Fruit fly (Drosophila melanogaster) whole organism, embryonic: ENCODE results near the gene TM9SF3.

Source experiments
- CG10321 ChIP-seq: fragments of 200-800 bp; sonication (Bioruptor generic); IDR thresholded peaks from 2 replicates; pipeline ENCODE4 v1.3.6; 2022; ENCODE audit warnings: missing biosample characterization, missing genetic modification characterization
- CG12299 ChIP-seq: fragments of 200-800 bp; sonication (Bioruptor generic); optimal IDR thresholded peaks from 2 replicates; lab custom pipeline; 2018; ENCODE audit warnings: missing biosample characterization, mild to moderate bottlenecking, missing genetic modification characterization
- CG12744 ChIP-seq: fragments of 200-800 bp; sonication (Bioruptor generic); optimal IDR thresholded peaks from 2 replicates; lab custom pipeline; 2016; ENCODE audit warnings: missing biosample characterization, missing genetic modification characterization
- CG13287 ChIP-seq: fragments of 200-800 bp; sonication (Bioruptor generic); IDR thresholded peaks from 2 replicates; pipeline ENCODE4 v1.3.6; 2022; ENCODE audit warnings: missing biosample characterization, missing genetic modification characterization; ENCODE audit not compliant: partially characterized antibody
- CG13296 ChIP-seq: fragments of 200-800 bp; sonication (Bioruptor generic); optimal IDR thresholded peaks from 3 replicates; lab custom pipeline; 2018; ENCODE audit warnings: missing biosample characterization, mild to moderate bottlenecking, missing genetic modification characterization
- CG14710 ChIP-seq: fragments of 200-800 bp; sonication (Bioruptor generic); optimal IDR thresholded peaks from 3 replicates; lab custom pipeline; 2019; ENCODE audit warnings: missing biosample characterization, mild to moderate bottlenecking, missing genetic modification characterization, moderate library complexity
- CG3847 ChIP-seq: fragments of 200-800 bp; sonication (Bioruptor generic); IDR thresholded peaks from 2 replicates; pipeline ENCODE4 v1.3.6; 2022; ENCODE audit warnings: missing biosample characterization, missing genetic modification characterization
- CG5245 ChIP-seq: fragments of 200-800 bp; sonication (Bioruptor generic); optimal IDR thresholded peaks from 3 replicates; lab custom pipeline; 2016; ENCODE audit warnings: missing biosample characterization, missing genetic modification characterization
- CG6254 ChIP-seq: fragments of 200-800 bp; sonication (Bioruptor generic); optimal IDR thresholded peaks from 3 replicates; lab custom pipeline; 2017; ENCODE audit warnings: mild to moderate bottlenecking, missing biosample characterization, missing genetic modification reagents, missing genetic modification characterization
- CG6765 ChIP-seq: fragments of 200-800 bp; sonication (Bioruptor generic); optimal IDR thresholded peaks from 3 replicates; lab custom pipeline; 2017; ENCODE audit warnings: missing biosample characterization, mild to moderate bottlenecking, missing genetic modification characterization
- CG7928 ChIP-seq: fragments of 200-800 bp; sonication (Bioruptor generic); optimal IDR thresholded peaks from 2 replicates; lab custom pipeline; 2017; ENCODE audit warnings: missing biosample characterization, mild to moderate bottlenecking, missing genetic modification characterization
- CG8281 ChIP-seq: fragments of 200-800 bp; sonication (Bioruptor generic); optimal IDR thresholded peaks from 2 replicates; lab custom pipeline; 2018; ENCODE audit warnings: missing biosample characterization, mild to moderate bottlenecking, missing genetic modification characterization, moderate library complexity
- CG8290 ChIP-seq, 3 experiments: fragments of 200-800 bp; sonication (Bioruptor generic); optimal IDR thresholded peaks; 2 replicates each; lab custom pipeline; 2016 to 2019; ENCODE audit warnings: missing biosample characterization in 3 of 3, missing genetic modification characterization in 3 of 3, mild to moderate bottlenecking in 2 of 3, moderate library complexity in 1 of 3
- CG8924 ChIP-seq: fragments of 200-800 bp; optimal IDR thresholded peaks from 3 replicates; lab custom pipeline; 2019; ENCODE audit warnings: missing biosample characterization, mild to moderate bottlenecking, missing genetic modification characterization, moderate library complexity
- CG9609 ChIP-seq: fragments of 200-800 bp; sonication (Bioruptor generic); optimal IDR thresholded peaks from 3 replicates; lab custom pipeline; 2016; ENCODE audit warnings: missing biosample characterization, missing genetic modification characterization
- CG9876 ChIP-seq: fragments of 200-800 bp; sonication (Bioruptor generic); optimal IDR thresholded peaks from 2 replicates; lab custom pipeline; 2016; ENCODE audit warnings: missing biosample characterization, missing genetic modification characterization
- CHES-1-like ChIP-seq: fragments of 200-800 bp; sonication (Bioruptor generic); optimal IDR thresholded peaks from 2 replicates; lab custom pipeline; 2016; ENCODE audit warnings: missing biosample characterization, missing genetic modification characterization
- Dref ChIP-seq: fragments of 200-800 bp; sonication (Bioruptor generic); IDR thresholded peaks from 2 replicates; pipeline ENCODE4 v1.3.6; 2022; ENCODE audit warnings: missing biosample characterization, missing genetic modification characterization
- Elba2 ChIP-seq: fragments of 200-800 bp; sonication (Bioruptor generic); optimal IDR thresholded peaks from 3 replicates; lab custom pipeline; 2016; ENCODE audit warnings: missing biosample characterization, missing genetic modification characterization
- Ets65A ChIP-seq: fragments of 200-800 bp; sonication (Bioruptor generic); peaks from one replicate; lab custom pipeline; 2016; ENCODE audit warnings: missing biosample characterization, missing genetic modification characterization
- H2.0 ChIP-seq: fragments of 200-800 bp; sonication (Bioruptor generic); IDR thresholded peaks from 2 replicates; pipeline ENCODE4 v1.3.6; 2022; ENCODE audit warnings: missing biosample characterization, missing genetic modification characterization
- Jarid2 ChIP-seq: fragments of 200-800 bp; sonication (Bioruptor generic); optimal IDR thresholded peaks from 3 replicates; lab custom pipeline; 2017; ENCODE audit warnings: mild to moderate bottlenecking, missing biosample characterization, missing genetic modification reagents, missing genetic modification characterization
- Med ChIP-seq: fragments of 200-800 bp; sonication (Bioruptor generic); peaks from one replicate; lab custom pipeline; 2016; ENCODE audit warnings: missing biosample characterization, missing genetic modification characterization, mild to moderate bottlenecking, inconsistent platforms, moderate library complexity
- NC2α ChIP-seq: fragments of 200-800 bp; sonication (Bioruptor generic); optimal IDR thresholded peaks from 2 replicates; lab custom pipeline; 2016; ENCODE audit warnings: missing biosample characterization, missing genetic modification characterization
- NfI ChIP-seq: fragments of 200-800 bp; sonication (Bioruptor generic); optimal IDR thresholded peaks from 3 replicates; lab custom pipeline; 2018; ENCODE audit warnings: missing biosample characterization, mild to moderate bottlenecking, missing genetic modification characterization, moderate library complexity
- Oaz ChIP-seq: fragments of 200-800 bp; sonication (Bioruptor generic); IDR thresholded peaks from 2 replicates; pipeline ENCODE4 v1.3.6; 2022; ENCODE audit warnings: missing biosample characterization, missing genetic modification characterization
- Oli ChIP-seq: fragments of 200-800 bp; sonication (Bioruptor generic); optimal IDR thresholded peaks from 2 replicates; lab custom pipeline; 2018; ENCODE audit warnings: missing biosample characterization, mild to moderate bottlenecking, missing genetic modification characterization, moderate library complexity
- Xbp1 ChIP-seq: fragments of 200-800 bp; sonication (Bioruptor generic); optimal IDR thresholded peaks from 3 replicates; lab custom pipeline; 2016; ENCODE audit warnings: missing biosample characterization, mild to moderate bottlenecking, missing genetic modification characterization
- bigmax ChIP-seq: fragments of 200-800 bp; sonication (Bioruptor generic); optimal IDR thresholded peaks from 2 replicates; lab custom pipeline; 2018; ENCODE audit warnings: missing biosample characterization, mild to moderate bottlenecking, missing genetic modification characterization
- btn ChIP-seq: fragments of 200-800 bp; sonication (Bioruptor generic); optimal IDR thresholded peaks from 2 replicates; lab custom pipeline; 2016; ENCODE audit warnings: missing biosample characterization, missing genetic modification characterization
- caup ChIP-seq: fragments of 200-800 bp; sonication (Bioruptor generic); optimal IDR thresholded peaks from 3 replicates; lab custom pipeline; 2017; ENCODE audit warnings: missing biosample characterization, mild to moderate bottlenecking, missing genetic modification characterization, moderate library complexity; ENCODE audit not compliant: severe bottlenecking
- crp ChIP-seq, 2 experiments: fragments of 200-800 bp; sonication (Bioruptor generic); optimal IDR thresholded peaks; 2 replicates in 1 of 2; 3 replicates in 1 of 2; lab custom pipeline; 2017; ENCODE audit warnings: missing biosample characterization in 2 of 2, missing genetic modification characterization in 2 of 2, mild to moderate bottlenecking in 1 of 2, moderate library complexity in 1 of 2
- dysf ChIP-seq: fragments of 200-800 bp; sonication (Bioruptor generic); IDR thresholded peaks from 3 replicates; pipeline ENCODE4 v1.3.6; 2022; ENCODE audit warnings: missing biosample characterization, missing genetic modification characterization
- en ChIP-seq: fragments of 200-800 bp; sonication (Bioruptor generic); optimal IDR thresholded peaks from 2 replicates; lab custom pipeline; 2016; ENCODE audit warnings: missing biosample characterization, missing genetic modification characterization
- ewg ChIP-seq: fragments of 200-800 bp; sonication (Bioruptor generic); optimal IDR thresholded peaks from 3 replicates; lab custom pipeline; 2017; ENCODE audit warnings: mild to moderate bottlenecking, missing biosample characterization, missing genetic modification reagents, missing genetic modification characterization
- fd102C ChIP-seq: fragments of 200-800 bp; sonication (Bioruptor generic); optimal IDR thresholded peaks from 2 replicates; lab custom pipeline; 2018; ENCODE audit warnings: missing biosample characterization, mild to moderate bottlenecking, missing genetic modification characterization, moderate library complexity
- gcm2 ChIP-seq: fragments of 200-800 bp; sonication (Bioruptor generic); optimal IDR thresholded peaks from 2 replicates; lab custom pipeline; 2016; ENCODE audit warnings: missing biosample characterization, missing genetic modification characterization
- kay ChIP-seq: fragments of 200-800 bp; sonication (Bioruptor generic); optimal IDR thresholded peaks from 2 replicates; lab custom pipeline; 2016; ENCODE audit warnings: missing biosample characterization, missing genetic modification characterization
- otp ChIP-seq: fragments of 200-800 bp; sonication (Bioruptor generic); IDR thresholded peaks from 3 replicates; pipeline ENCODE4, ENCODE4 v1.3.6; 2022; ENCODE audit warnings: missing biosample characterization, missing genetic modification characterization
- prd ChIP-seq, 3 experiments: fragments of >200 bp in 2 of 3; fragments of 200-800 bp in 1 of 3; sonication (Bioruptor generic) in 1 of 3; optimal IDR thresholded peaks in 2 of 3; IDR thresholded peaks in 1 of 3; 2 replicates in 2 of 3; 3 replicates in 1 of 3; pipeline versions ENCODE4 v1.3.6 to Lab custom; 2017 to 2022; ENCODE audit warnings: missing biosample characterization in 1 of 3, missing genetic modification characterization in 1 of 3
- salm ChIP-seq: fragments of 200-800 bp; sonication (Bioruptor generic); optimal IDR thresholded peaks from 2 replicates; lab custom pipeline; 2018; ENCODE audit warnings: missing biosample characterization, mild to moderate bottlenecking, missing genetic modification characterization
- sna ChIP-seq: fragments of 200-800 bp; sonication (Bioruptor generic); IDR thresholded peaks from 2 replicates; pipeline ENCODE4 v1.3.6; 2022; ENCODE audit warnings: missing biosample characterization, missing genetic modification characterization; ENCODE audit not compliant: partially characterized antibody
- sug ChIP-seq: fragments of 200-800 bp; optimal IDR thresholded peaks from 2 replicates; lab custom pipeline; 2019; ENCODE audit warnings: missing biosample characterization, mild to moderate bottlenecking, missing genetic modification characterization, moderate library complexity
- tio ChIP-seq: fragments of 200-800 bp; sonication (Bioruptor generic); optimal IDR thresholded peaks from 2 replicates; lab custom pipeline; 2017; ENCODE audit warnings: missing biosample characterization, missing genetic modification characterization, inconsistent platforms
- tll ChIP-seq, 2 experiments: fragments of 200-800 bp in 1 of 2; fragments of >200 bp in 1 of 2; sonication (Bioruptor generic) in 1 of 2; optimal IDR thresholded peaks; 2 replicates each; lab custom pipeline; 2017 to 2019; ENCODE audit warnings: missing biosample characterization in 2 of 2, missing genetic modification characterization in 2 of 2, mild to moderate bottlenecking in 1 of 2, moderate library complexity in 1 of 2
- unc-4 ChIP-seq: fragments of 200-800 bp; sonication (Bioruptor generic); IDR thresholded peaks from 2 replicates; pipeline ENCODE4 v1.3.6; 2022; ENCODE audit warnings: missing biosample characterization, missing genetic modification characterization; ENCODE audit not compliant: partially characterized antibody

The TM9SF3 gene

dm6 chr3L:5577250-5578138 is 26.3 kb downstream of the TM9SF3 start, which contains the start of gene Msr-110 (continued):
- TF ChIP-seq NC2α (GFP tag; lab: Kevin White, UChicago) = peak; percentile 12
- no peak for TF ChIP-seq fd102C (GFP tag; lab: Kevin White, UChicago)
- no peak for TF ChIP-seq bigmax (GFP tag; lab: Kevin White, UChicago)
- peak; percentile 94 for TF ChIP-seq CG13296 (GFP tag; lab: Kevin White, UChicago)
- peak; percentile 67 for TF ChIP-seq CG5245 (GFP tag; lab: Kevin White, UChicago)
- peak; percentile 85 for TF ChIP-seq CG3847
- TF ChIP-seq btn = peak; percentile 66
- no peak for TF ChIP-seq unc-4 (GFP tag; lab: Robert Waterston, UW)
- TF ChIP-seq CG8281 (tag; lab: Kevin White, UChicago) = peak; percentile 77
- no peak for TF ChIP-seq Elba2 (GFP tag; lab: Kevin White, UChicago)
- TF ChIP-seq gcm2 (GFP tag; lab: Kevin White, UChicago) = peak; percentile 43
- peak; percentile 93 for TF ChIP-seq Oli
- TF ChIP-seq sug (tag; lab: Kevin White, UChicago) = peak; percentile 86
- TF ChIP-seq CG13287 (GFP tag; lab: Robert Waterston, UW) = no peak
- TF ChIP-seq salm = peak; percentile 78
- TF ChIP-seq sna (GFP tag; lab: Robert Waterston, UW) = no peak
- peak; percentile 80 for TF ChIP-seq Xbp1
- peak; percentile 83 for TF ChIP-seq NfI (GFP tag; lab: Kevin White, UChicago)
- TF ChIP-seq crp (GFP tag; optimal IDR thresholded peaks at IDR 0.05; lab: Kevin White, UChicago) = peak in 1 of 2 experiments; percentile 46

dm6 chr3L:5576543-5576942 is 27.2 kb downstream of the TM9SF3 start:
- TF ChIP-seq H2.0 (GFP tag; lab: Robert Waterston, UW) (no peak), CG8924 (no peak), tio (GFP tag; lab: Kevin White, UChicago) (no peak), dysf (GFP tag; lab: Robert Waterston, UW) (0 out of 3 replicates have a peak, but pooled peaks have one; percentile 6), CG9876 (GFP tag; lab: Kevin White, UChicago) (no peak), crp (GFP tag; optimal IDR thresholded peaks at IDR 0.05; lab: Kevin White, UChicago) (no peak), CHES-1-like (GFP tag; lab: Kevin White, UChicago) (no peak), Jarid2 (GFP tag; lab: Kevin White, UChicago) (no peak), CG8281 (tag; lab: Kevin White, UChicago) (no peak), CG14710 (no peak), Ets65A (GFP tag; lab: Kevin White, UChicago) (no peak), caup (no peak), Med (peak; percentile 77), CG12744 (GFP tag; lab: Kevin White, UChicago) (no peak), CG6765 (no peak), CG10321 (GFP tag; lab: Robert Waterston, UW) (no peak), CG9609 (no peak), Oaz (no peak), CG7928 (GFP tag; lab: Kevin White, UChicago) (no peak), ewg (GFP tag; lab: Kevin White, UChicago) (no peak), Dref (GFP tag; lab: Robert Waterston, UW) (no peak), kay (GFP tag; lab: Kevin White, UChicago) (no peak), tll (GFP tag; optimal IDR thresholded peaks at IDR 0.05; lab: Kevin White, UChicago) (no peak), prd (optimal IDR thresholded peaks at IDR 0.05; lab: Kevin White, UChicago) (no peak), prd (GFP tag; IDR thresholded peaks at IDR 0.05; lab: Robert Waterston, UW) (peak; percentile 10; the same call in 1 of the 3 replicates), otp (GFP tag; lab: Robert Waterston, UW) (no peak), CG12299 (tag; lab: Kevin White, UChicago) (no peak), CG8290 (GFP tag; optimal IDR thresholded peaks at IDR 0.05; lab: Kevin White, UChicago) (no peak), CG8290 (tag; optimal IDR thresholded peaks at IDR 0.05; lab: Kevin White, UChicago) (no peak), en (GFP tag; lab: Kevin White, UChicago) (no peak), CG6254 (GFP tag; lab: Kevin White, UChicago) (peak; percentile 31)
